Fruit fly (Drosophila melanogaster) whole organism, embryonic: ENCODE results near the gene CG17562.

ENCODE experiments used
- Ada2b ChIP-seq: fragments of 200-800 bp; sonication (Bioruptor generic); IDR thresholded peaks from 2 replicates; pipeline ENCODE4 v1.3.6; 2022; ENCODE audit warnings: missing biosample characterization, missing genetic modification characterization
- Awh ChIP-seq: fragments of 200-800 bp; sonication (Bioruptor generic); IDR thresholded peaks from 2 replicates; pipeline ENCODE4, ENCODE4 v1.3.6; 2022; ENCODE audit warnings: missing biosample characterization, missing genetic modification characterization
- CG10209 ChIP-seq: fragments of 200-800 bp; sonication (Bioruptor generic); optimal IDR thresholded peaks from 3 replicates; lab custom pipeline; 2017; ENCODE audit warnings: missing biosample characterization, mild to moderate bottlenecking, missing genetic modification characterization, missing genetic modification reagents
- CG10366 ChIP-seq: fragments of 200-800 bp; sonication (Bioruptor generic); IDR thresholded peaks from 2 replicates; pipeline ENCODE4 v1.3.6; 2022; ENCODE audit warnings: missing biosample characterization, missing genetic modification characterization
- CG11085 ChIP-seq: fragments of 200-800 bp; sonication (Bioruptor generic); IDR thresholded peaks from 2 replicates; pipeline ENCODE4 v1.3.6; 2022; ENCODE audit warnings: missing biosample characterization, missing genetic modification characterization
- CG11456 ChIP-seq: fragments of 200-800 bp; sonication (Bioruptor generic); IDR thresholded peaks from 3 replicates; pipeline ENCODE4 v1.3.6; 2022; ENCODE audit warnings: missing biosample characterization, missing genetic modification characterization
- CG12219 ChIP-seq: fragments of 200-800 bp; sonication (Bioruptor generic); optimal IDR thresholded peaks from 3 replicates; lab custom pipeline; 2018; ENCODE audit warnings: missing biosample characterization, mild to moderate bottlenecking, missing genetic modification characterization
- CG14710 ChIP-seq: fragments of 200-800 bp; sonication (Bioruptor generic); optimal IDR thresholded peaks from 3 replicates; lab custom pipeline; 2019; ENCODE audit warnings: missing biosample characterization, mild to moderate bottlenecking, missing genetic modification characterization, moderate library complexity
- CG16815 ChIP-seq: fragments of 200-800 bp; sonication (Bioruptor generic); optimal IDR thresholded peaks from 3 replicates; lab custom pipeline; 2017; ENCODE audit warnings: missing biosample characterization, mild to moderate bottlenecking, missing genetic modification characterization
- CG17361 ChIP-seq: fragments of 200-800 bp; sonication (Bioruptor generic); IDR thresholded peaks from 3 replicates; pipeline ENCODE4 v1.3.6; 2022; ENCODE audit warnings: missing biosample characterization, missing genetic modification characterization
- CG17612 ChIP-seq: fragments of 200-800 bp; sonication (Bioruptor generic); IDR thresholded peaks from 2 replicates; pipeline ENCODE4 v1.3.6; 2022; ENCODE audit warnings: missing biosample characterization, missing genetic modification characterization
- CG2199 ChIP-seq: fragments of 200-800 bp; sonication (Bioruptor generic); IDR thresholded peaks from 3 replicates; pipeline ENCODE4 v1.3.6; 2022; ENCODE audit warnings: missing biosample characterization, missing genetic modification characterization
- CG31441 ChIP-seq: fragments of 200-800 bp; sonication (Bioruptor generic); IDR thresholded peaks from 2 replicates; pipeline ENCODE4 v1.3.6; 2022; ENCODE audit warnings: missing biosample characterization, missing genetic modification characterization
- CG6683 ChIP-seq: fragments of 200-800 bp; sonication (Bioruptor generic); optimal IDR thresholded peaks from 2 replicates; lab custom pipeline; 2017; ENCODE audit warnings: missing biosample characterization, mild to moderate bottlenecking, missing genetic modification characterization, missing genetic modification reagents
- CG7271 ChIP-seq: fragments of 200-800 bp; sonication (Bioruptor generic); optimal IDR thresholded peaks from 2 replicates; lab custom pipeline; 2018; ENCODE audit warnings: missing biosample characterization, mild to moderate bottlenecking, missing genetic modification characterization, moderate library complexity
- CG7556 ChIP-seq: fragments of 200-800 bp; sonication (Bioruptor generic); optimal IDR thresholded peaks from 2 replicates; lab custom pipeline; 2017; ENCODE audit warnings: missing biosample characterization, mild to moderate bottlenecking, missing genetic modification characterization
- CG8388 ChIP-seq: fragments of 200-800 bp; sonication (Bioruptor generic); optimal IDR thresholded peaks from 2 replicates; lab custom pipeline; 2019; ENCODE audit warnings: missing biosample characterization, mild to moderate bottlenecking, missing genetic modification characterization, moderate library complexity
- CHES-1-like ChIP-seq: fragments of 200-800 bp; sonication (Bioruptor generic); optimal IDR thresholded peaks from 2 replicates; lab custom pipeline; 2016; ENCODE audit warnings: missing biosample characterization, missing genetic modification characterization
- Dek ChIP-seq: fragments of 200-800 bp; sonication (Bioruptor generic); optimal IDR thresholded peaks from 3 replicates; lab custom pipeline; 2019; ENCODE audit warnings: missing biosample characterization, mild to moderate bottlenecking, missing genetic modification characterization, moderate library complexity
- Fer3 ChIP-seq: fragments of 200-800 bp; sonication (Bioruptor generic); optimal IDR thresholded peaks from 2 replicates; lab custom pipeline; 2018; ENCODE audit warnings: missing biosample characterization, mild to moderate bottlenecking, missing genetic modification characterization, moderate library complexity
- H2.0 ChIP-seq: fragments of 200-800 bp; sonication (Bioruptor generic); IDR thresholded peaks from 2 replicates; pipeline ENCODE4 v1.3.6; 2022; ENCODE audit warnings: missing biosample characterization, missing genetic modification characterization
- HLH3B ChIP-seq: fragments of 200-800 bp; sonication (Bioruptor generic); IDR thresholded peaks from 2 replicates; pipeline ENCODE4 v1.3.6; 2022; ENCODE audit warnings: missing biosample characterization, missing genetic modification characterization
- Hand ChIP-seq: fragments of 200-800 bp; sonication (Bioruptor generic); optimal IDR thresholded peaks from 2 replicates; lab custom pipeline; 2017; ENCODE audit warnings: mild to moderate bottlenecking, missing biosample characterization, missing genetic modification reagents, missing genetic modification characterization
- HmgZ ChIP-seq: fragments of 200-800 bp; sonication (Bioruptor generic); optimal IDR thresholded peaks from 2 replicates; lab custom pipeline; 2018; ENCODE audit warnings: missing biosample characterization, mild to moderate bottlenecking, missing genetic modification characterization
- Med ChIP-seq: fragments of 200-800 bp; sonication (Bioruptor generic); peaks from one replicate; lab custom pipeline; 2016; ENCODE audit warnings: missing biosample characterization, missing genetic modification characterization, mild to moderate bottlenecking, inconsistent platforms, moderate library complexity
- NC2β ChIP-seq: fragments of 200-800 bp; sonication (Bioruptor generic); optimal IDR thresholded peaks from 2 replicates; lab custom pipeline; 2016; ENCODE audit warnings: missing biosample characterization, missing genetic modification characterization
- PHDP ChIP-seq: fragments of 200-800 bp; sonication (Bioruptor generic); optimal IDR thresholded peaks from 3 replicates; lab custom pipeline; 2018; ENCODE audit warnings: missing biosample characterization, mild to moderate bottlenecking, missing genetic modification characterization, moderate library complexity
- Poxn ChIP-seq: fragments of 200-800 bp; sonication (Bioruptor generic); IDR thresholded peaks from 2 replicates; pipeline ENCODE4 v1.3.6; 2022; ENCODE audit warnings: missing biosample characterization, missing genetic modification characterization
- Trl ChIP-seq, 3 experiments: fragments of >200 bp in 2 of 3; fragments of 200-800 bp in 1 of 3; sonication (Bioruptor generic) in 1 of 3; optimal IDR thresholded peaks; 2 replicates in 1 of 3; 3 replicates in 2 of 3; lab custom pipeline; 2016 to 2017; ENCODE audit warnings: missing biosample characterization in 1 of 3, missing genetic modification characterization in 1 of 3
- ap ChIP-seq: fragments of 200-800 bp; sonication (Bioruptor generic); IDR thresholded peaks from 2 replicates; pipeline ENCODE4 v1.3.6; 2022; ENCODE audit warnings: missing biosample characterization, missing genetic modification characterization
- ara ChIP-seq: fragments of 200-800 bp; sonication (Bioruptor generic); IDR thresholded peaks from 2 replicates; pipeline ENCODE4 v1.3.6; 2022; ENCODE audit warnings: missing biosample characterization, missing genetic modification characterization
- ase ChIP-seq: fragments of 200-800 bp; sonication (Bioruptor generic); IDR thresholded peaks from 3 replicates; pipeline ENCODE4 v1.3.6; 2022; ENCODE audit warnings: missing biosample characterization, missing genetic modification characterization
- az2 ChIP-seq: fragments of 200-800 bp; sonication (Bioruptor generic); optimal IDR thresholded peaks from 3 replicates; lab custom pipeline; 2016; ENCODE audit warnings: missing biosample characterization, missing genetic modification characterization
- cato ChIP-seq: fragments of 200-800 bp; sonication (Bioruptor generic); optimal IDR thresholded peaks from 2 replicates; lab custom pipeline; 2016; ENCODE audit warnings: missing biosample characterization, missing genetic modification characterization, borderline replicate concordance
- caup ChIP-seq: fragments of 200-800 bp; sonication (Bioruptor generic); optimal IDR thresholded peaks from 3 replicates; lab custom pipeline; 2017; ENCODE audit warnings: missing biosample characterization, mild to moderate bottlenecking, missing genetic modification characterization, moderate library complexity; ENCODE audit not compliant: severe bottlenecking
- chif ChIP-seq, 2 experiments: fragments of 200-800 bp; sonication (Bioruptor generic); optimal IDR thresholded peaks; 3 replicates each; lab custom pipeline; 2016; ENCODE audit warnings: missing biosample characterization in 2 of 2, missing genetic modification characterization in 2 of 2
- chm ChIP-seq: fragments of 200-800 bp; sonication (Bioruptor generic); IDR thresholded peaks from 2 replicates; pipeline ENCODE4 v1.3.6; 2022; ENCODE audit warnings: missing biosample characterization, missing genetic modification characterization
- chn ChIP-seq: fragments of 200-800 bp; sonication (Bioruptor generic); optimal IDR thresholded peaks from 2 replicates; lab custom pipeline; 2016; ENCODE audit warnings: missing biosample characterization, missing genetic modification characterization
- croc ChIP-seq: fragments of 200-800 bp; sonication (Bioruptor generic); conservative IDR thresholded peaks from 3 replicates; pipeline ENCODE4 v1.3.6; 2022; ENCODE audit warnings: missing biosample characterization, missing genetic modification characterization
- danr ChIP-seq: fragments of 200-800 bp; sonication (Bioruptor generic); IDR thresholded peaks from 2 replicates; pipeline ENCODE4 v1.3.6; 2022; ENCODE audit warnings: missing biosample characterization, missing genetic modification characterization
- gem ChIP-seq: fragments of 200-800 bp; sonication (Bioruptor generic); optimal IDR thresholded peaks from 2 replicates; lab custom pipeline; 2019; ENCODE audit warnings: missing biosample characterization, mild to moderate bottlenecking, missing genetic modification characterization, moderate library complexity
- jumu ChIP-seq: fragments of 200-800 bp; sonication (Bioruptor generic); optimal IDR thresholded peaks from 3 replicates; lab custom pipeline; 2016; ENCODE audit warnings: missing biosample characterization, missing genetic modification characterization
- lmd ChIP-seq: fragments of 200-800 bp; sonication (Bioruptor generic); IDR thresholded peaks from 2 replicates; pipeline ENCODE4 v1.3.6; 2022; ENCODE audit warnings: missing biosample characterization, missing genetic modification characterization
- pho ChIP-seq: fragments of 200-800 bp; sonication (Bioruptor generic); optimal IDR thresholded peaks from 2 replicates; lab custom pipeline; 2016; ENCODE audit warnings: missing biosample characterization, missing genetic modification characterization
- slou ChIP-seq: fragments of 200-800 bp; sonication (Bioruptor generic); optimal IDR thresholded peaks from 3 replicates; lab custom pipeline; 2016; ENCODE audit warnings: missing biosample characterization, missing genetic modification characterization
- ssp ChIP-seq: fragments of 200-800 bp; sonication (Bioruptor generic); IDR thresholded peaks from 2 replicates; pipeline ENCODE4 v1.3.6; 2022; ENCODE audit warnings: missing biosample characterization, missing genetic modification characterization
- stc ChIP-seq: fragments of 200-800 bp; sonication (Bioruptor generic); IDR thresholded peaks from 2 replicates; pipeline ENCODE4 v1.3.6; 2022; ENCODE audit warnings: missing biosample characterization, missing genetic modification characterization
- wdn ChIP-seq: fragments of 200-800 bp; sonication (Bioruptor generic); IDR thresholded peaks from 2 replicates; pipeline ENCODE4 v1.3.6; 2022; ENCODE audit warnings: missing biosample characterization, missing genetic modification characterization
- wek ChIP-seq: fragments of 200-800 bp; sonication (Bioruptor generic); optimal IDR thresholded peaks from 3 replicates; lab custom pipeline; 2018; ENCODE audit warnings: missing biosample characterization, mild to moderate bottlenecking, missing genetic modification characterization, moderate library complexity

Gene CG17562

dm6 chr3R:16646952-16647715 is 32.0 kb downstream of the CG17562 start, which contains the start of the genes CG10324 and CCT3 (continued):
- TF ChIP-seq CG31441 (GFP tag; lab: Robert Waterston, UW) (peak; percentile 74), chm (peak; percentile 53; the same call in 1 of the 2 replicates), CG11085 (GFP tag; lab: Robert Waterston, UW) (no peak), CG7556 (GFP tag; lab: Kevin White, UChicago) (peak; percentile 66), CG7271 (tag; lab: Kevin White, UChicago) (no peak), wdn (GFP tag; lab: Robert Waterston, UW) (0 out of 2 replicates have a peak, but pooled peaks have one; percentile 41), danr (GFP tag; lab: Robert Waterston, UW) (no peak), CG17612 (GFP tag; lab: Robert Waterston, UW) (no peak), caup (peak; percentile 53), ap (GFP tag; lab: Robert Waterston, UW) (peak; percentile 58), CG2199 (GFP tag; lab: Robert Waterston, UW) (no peak), CG14710 (tag; lab: Kevin White, UChicago) (peak; percentile 65), CG10209 (GFP tag; lab: Kevin White, UChicago) (peak; percentile 71), CG12219 (GFP tag; lab: Kevin White, UChicago) (peak; percentile 22), Med (GFP tag; lab: Kevin White, UChicago) (peak; percentile 86), cato (peak; percentile 44), Trl (optimal IDR thresholded peaks at IDR 0.05; lab: Kevin White, UChicago) (no peak), Trl (GFP tag; optimal IDR thresholded peaks at IDR 0.05; lab: Kevin White, UChicago) (peak; percentile 28), wek (GFP tag; lab: Kevin White, UChicago) (peak; percentile 10), Poxn (no peak), gem (tag; lab: Kevin White, UChicago) (peak; percentile 85), HmgZ (tag; lab: Kevin White, UChicago) (peak; percentile 38), HLH3B (GFP tag; lab: Robert Waterston, UW) (peak; percentile 63), pho (GFP tag; lab: Kevin White, UChicago) (peak; percentile 50), Ada2b (GFP tag; lab: Robert Waterston, UW) (peak; percentile 48), croc (peak; percentile 51; the same call in 1 of the 3 replicates), CHES-1-like (GFP tag; lab: Kevin White, UChicago) (no peak), Awh (peak; percentile 56), CG17361 (GFP tag; lab: Robert Waterston, UW) (peak; percentile 87), slou (GFP tag; lab: Kevin White, UChicago) (peak; percentile 25), jumu (GFP tag; lab: Kevin White, UChicago) (peak; percentile 10), Fer3 (tag; lab: Kevin White, UChicago) (peak; percentile 78), ara (GFP tag; lab: Robert Waterston, UW) (no peak), CG6683 (GFP tag; lab: Kevin White, UChicago) (peak; percentile 2), lmd (GFP tag; lab: Robert Waterston, UW) (peak; percentile 55), NC2β (GFP tag; lab: Kevin White, UChicago) (peak; percentile 50), PHDP (peak; percentile 75), CG11456 (GFP tag; lab: Robert Waterston, UW) (no peak), chif (GFP tag; optimal IDR thresholded peaks at IDR 0.05; lab: Kevin White, UChicago) (peak; percentile 31 to 37), H2.0 (GFP tag; lab: Robert Waterston, UW) (peak; percentile 59), CG10366 (GFP tag; lab: Robert Waterston, UW) (no peak; the same call in 1 of the 2 replicates), stc (GFP tag; lab: Robert Waterston, UW) (0 out of 2 replicates have a peak, but pooled peaks have one; percentile 38), Hand (GFP tag; lab: Kevin White, UChicago) (peak; percentile 16), CG16815 (GFP tag; lab: Kevin White, UChicago) (peak; percentile 52), CG8388 (GFP tag; lab: Kevin White, UChicago) (peak; percentile 55), ase (GFP tag; lab: Robert Waterston, UW) (peak; percentile 34; the same call in 1 of the 3 replicates), chn (peak; percentile 59), ssp (GFP tag; lab: Robert Waterston, UW) (peak; percentile 90), az2 (GFP tag; lab: Kevin White, UChicago) (peak; percentile 61), Dek (tag; lab: Kevin White, UChicago) (peak; percentile 67)
